Worm (Caenorhabditis elegans) whole organism, L3 larva: ENCODE measurements around the gene erg-28.

Experiments used
- R02D3.7 ChIP-seq: fragments of 150-350 bp; optimal IDR thresholded peaks from 2 replicates; lab custom pipeline; 2014; ENCODE audit warnings: missing biosample characterization, missing genetic modification characterization
- ZK546.5 ChIP-seq: sonication (generic microtip); optimal IDR thresholded peaks from 2 replicates; lab custom pipeline; 2017; ENCODE audit warnings: missing biosample characterization, missing genetic modification characterization
- aly-2 ChIP-seq: fragments of 150-350 bp; optimal IDR thresholded peaks from 2 replicates; lab custom pipeline; 2014; ENCODE audit warnings: missing biosample characterization, missing genetic modification characterization
- ama-1 ChIP-seq: fragments of 150-350 bp; optimal IDR thresholded peaks from 2 replicates; lab custom pipeline; 2018
- ceh-16 ChIP-seq: sonication (generic microtip); optimal IDR thresholded peaks from 2 replicates; lab custom pipeline; 2017; ENCODE audit warnings: missing biosample characterization, missing genetic modification characterization
- ceh-28 ChIP-seq: fragments of 150-350 bp; optimal IDR thresholded peaks from 2 replicates; lab custom pipeline; 2014; ENCODE audit warnings: missing biosample characterization, missing genetic modification reagents, missing genetic modification characterization
- ceh-82 ChIP-seq: fragments of 150-350 bp; optimal IDR thresholded peaks from 2 replicates; lab custom pipeline; 2014; ENCODE audit warnings: missing biosample characterization, missing genetic modification characterization
- ceh-9 ChIP-seq: sonication (generic microtip); optimal IDR thresholded peaks from 2 replicates; lab custom pipeline; 2018; ENCODE audit warnings: missing biosample characterization, missing genetic modification characterization
- daf-12 ChIP-seq: fragments of 150-350 bp; optimal IDR thresholded peaks from 2 replicates; lab custom pipeline; 2014; ENCODE audit warnings: missing biosample characterization, missing genetic modification reagents, missing genetic modification characterization
- egl-27 ChIP-seq: sonication (generic microtip); optimal IDR thresholded peaks from 4 replicates; lab custom pipeline; 2017; ENCODE audit warnings: missing biosample characterization, missing genetic modification reagents, missing genetic modification characterization
- egl-5 ChIP-seq: fragments of 150-350 bp; optimal IDR thresholded peaks from 2 replicates; lab custom pipeline; 2017; ENCODE audit warnings: missing biosample characterization, missing genetic modification reagents, missing genetic modification characterization, inconsistent platforms
- elt-1 ChIP-seq: fragments of 150-350 bp; optimal IDR thresholded peaks from 2 replicates; lab custom pipeline; 2014; ENCODE audit warnings: missing biosample characterization, missing genetic modification characterization
- elt-2 ChIP-seq: sonication (generic microtip); optimal IDR thresholded peaks from 2 replicates; lab custom pipeline; 2016; ENCODE audit warnings: missing genetic modification reagents, mild to moderate bottlenecking, missing genetic modification characterization, missing compliant biosample characterization
- elt-3 ChIP-seq, 3 experiments: fragments of 150-350 bp in 1 of 3; sonication (generic microtip) in 2 of 3; optimal IDR thresholded peaks; 2 replicates in 2 of 3; 4 replicates in 1 of 3; lab custom pipeline; 2014 to 2017; ENCODE audit warnings: missing biosample characterization in 3 of 3, missing genetic modification characterization in 3 of 3
- eor-1 ChIP-seq, 2 experiments: fragments of 150-350 bp; optimal IDR thresholded peaks; 2 replicates each; lab custom pipeline; 2014 to 2018; ENCODE audit warnings: missing biosample characterization in 2 of 2, missing genetic modification characterization in 2 of 2
- fkh-10 ChIP-seq: sonication (generic microtip); optimal IDR thresholded peaks from 2 replicates; lab custom pipeline; 2017; ENCODE audit warnings: missing biosample characterization, missing genetic modification reagents, missing genetic modification characterization
- fkh-2 ChIP-seq: fragments of 150-350 bp; optimal IDR thresholded peaks from 2 replicates; lab custom pipeline; 2014; ENCODE audit warnings: missing biosample characterization, missing genetic modification reagents, missing genetic modification characterization
- hmg-11 ChIP-seq: sonication (generic microtip); optimal IDR thresholded peaks from 2 replicates; lab custom pipeline; 2016; ENCODE audit warnings: missing genetic modification characterization, missing compliant biosample characterization
- jun-1 ChIP-seq: fragments of 150-350 bp; optimal IDR thresholded peaks from 2 replicates; lab custom pipeline; 2014; ENCODE audit warnings: missing biosample characterization, missing genetic modification reagents, missing genetic modification characterization
- lin-39 ChIP-seq: fragments of 150-350 bp; optimal IDR thresholded peaks from 2 replicates; lab custom pipeline; 2018; ENCODE audit warnings: missing biosample characterization, missing genetic modification reagents, missing genetic modification characterization
- lsy-12 ChIP-seq: sonication (generic microtip); optimal IDR thresholded peaks from 2 replicates; lab custom pipeline; 2016; ENCODE audit warnings: mild to moderate bottlenecking, missing genetic modification characterization, missing compliant biosample characterization
- mdl-1 ChIP-seq: fragments of 150-350 bp; optimal IDR thresholded peaks from 2 replicates; lab custom pipeline; 2014; ENCODE audit warnings: missing biosample characterization, missing genetic modification characterization
- mml-1 ChIP-seq: fragments of 150-350 bp; sonication (generic microtip); optimal IDR thresholded peaks from 3 replicates; lab custom pipeline; 2014; ENCODE audit warnings: missing biosample characterization, missing genetic modification characterization
- nhr-11 ChIP-seq: fragments of 150-350 bp; optimal IDR thresholded peaks from 2 replicates; lab custom pipeline; 2014; ENCODE audit warnings: missing biosample characterization, missing genetic modification characterization
- nhr-12 ChIP-seq: fragments of 150-350 bp; optimal IDR thresholded peaks from 2 replicates; lab custom pipeline; 2014; ENCODE audit warnings: missing biosample characterization, missing genetic modification characterization
- nhr-23 ChIP-seq: fragments of 150-350 bp; optimal IDR thresholded peaks from 2 replicates; lab custom pipeline; 2014; ENCODE audit warnings: missing biosample characterization, missing genetic modification reagents, missing genetic modification characterization
- nhr-25 ChIP-seq: sonication (generic microtip); optimal IDR thresholded peaks from 2 replicates; lab custom pipeline; 2017; ENCODE audit warnings: missing biosample characterization, missing genetic modification characterization
- nhr-28 ChIP-seq: fragments of 150-350 bp; optimal IDR thresholded peaks from 2 replicates; lab custom pipeline; 2014; ENCODE audit warnings: missing biosample characterization, missing genetic modification characterization
- nhr-43 ChIP-seq: sonication (generic microtip); optimal IDR thresholded peaks from 2 replicates; lab custom pipeline; 2016; ENCODE audit warnings: mild to moderate bottlenecking, missing genetic modification characterization, missing compliant biosample characterization; ENCODE audit not compliant: poor library complexity, severe bottlenecking
- nhr-76 ChIP-seq: fragments of 150-350 bp; sonication (generic microtip); optimal IDR thresholded peaks from 5 replicates; lab custom pipeline; 2014; ENCODE audit warnings: missing biosample characterization, missing genetic modification characterization
- nhr-77 ChIP-seq: fragments of 150-350 bp; optimal IDR thresholded peaks from 2 replicates; lab custom pipeline; 2014; ENCODE audit warnings: missing biosample characterization, missing genetic modification characterization
- pqm-1 ChIP-seq: fragments of 150-350 bp; optimal IDR thresholded peaks from 2 replicates; lab custom pipeline; 2017; ENCODE audit warnings: missing biosample characterization, missing genetic modification characterization, inconsistent platforms
- sea-2 ChIP-seq: fragments of 150-350 bp; sonication (generic microtip); optimal IDR thresholded peaks from 4 replicates; lab custom pipeline; 2014; ENCODE audit warnings: missing biosample characterization, missing genetic modification reagents, missing genetic modification characterization
- snpc-4 ChIP-seq: fragments of 150-350 bp; optimal IDR thresholded peaks from 2 replicates; lab custom pipeline; 2014; ENCODE audit warnings: missing biosample characterization, missing genetic modification characterization
- tbx-2 ChIP-seq: sonication (generic microtip); optimal IDR thresholded peaks from 2 replicates; lab custom pipeline; 2016; ENCODE audit warnings: mild to moderate bottlenecking, missing genetic modification characterization, missing compliant biosample characterization
- zag-1 ChIP-seq: fragments of 150-350 bp; optimal IDR thresholded peaks from 2 replicates; lab custom pipeline; 2014; ENCODE audit warnings: missing biosample characterization, missing genetic modification characterization
- ztf-11 ChIP-seq: fragments of 150-350 bp; optimal IDR thresholded peaks from 2 replicates; lab custom pipeline; 2014; ENCODE audit warnings: missing biosample characterization, missing genetic modification characterization
- ztf-4 ChIP-seq: fragments of 150-350 bp; optimal IDR thresholded peaks from 2 replicates; lab custom pipeline; 2014; ENCODE audit warnings: missing biosample characterization, missing genetic modification characterization

Gene erg-28

ce11 chrV:12576495-12576947 is 30.7 kb upstream of the erg-28 start, which contains the start of gene grl-23:
grl-23 (minus strand) TSS chrV:12576897.
- TF ChIP-seq nhr-76 (tag; lab: Kevin White, UChicago) (no peak), elt-3 (tag; optimal IDR thresholded peaks at IDR 0.05; lab: Kevin White, UChicago) (no peak), pqm-1 (tag; lab: Kevin White, UChicago) (no peak), mdl-1 (no peak), ztf-4 (tag; lab: Kevin White, UChicago) (no peak), tbx-2 (tag; lab: Kevin White, UChicago) (no peak), fkh-2 (tag; lab: Kevin White, UChicago) (no peak), mml-1 (tag; lab: Kevin White, UChicago) (no peak), daf-12 (no peak), nhr-28 (tag; lab: Kevin White, UChicago) (no peak), ama-1 (no peak), ZK546.5 (tag; lab: Kevin White, UChicago) (no peak), nhr-11 (tag; lab: Kevin White, UChicago) (no peak), eor-1 (tag; optimal IDR thresholded peaks at IDR 0.05; lab: Kevin White, UChicago) (no peak), nhr-77 (tag; lab: Kevin White, UChicago) (no peak), jun-1 (tag; lab: Kevin White, UChicago) (no peak), sea-2 (GFP tag; lab: Kevin White, UChicago) (no peak)

- TF ChIP-seq nhr-23 (tag; lab: Kevin White, UChicago): no peak
- TF ChIP-seq snpc-4 (tag; lab: Kevin White, UChicago): no peak
- TF ChIP-seq ceh-9 (tag; lab: Kevin White, UChicago): no peak
- TF ChIP-seq mml-1 (tag; lab: Kevin White, UChicago): no peak
- TF ChIP-seq zag-1 (tag; lab: Kevin White, UChicago): no peak
- no peak for TF ChIP-seq elt-3 (tag; optimal IDR thresholded peaks at IDR 0.05; lab: Kevin White, UChicago)
- TF ChIP-seq tbx-2 (tag; lab: Kevin White, UChicago): no peak
- TF ChIP-seq jun-1 (tag; lab: Kevin White, UChicago): no peak
- no peak for TF ChIP-seq fkh-2 (tag; lab: Kevin White, UChicago)
- TF ChIP-seq egl-5 (tag; lab: Kevin White, UChicago): no peak
- no peak for TF ChIP-seq ztf-11 (tag; lab: Kevin White, UChicago)
- no peak for TF ChIP-seq ztf-4 (tag; lab: Kevin White, UChicago)
- no peak for TF ChIP-seq aly-2 (tag; lab: Kevin White, UChicago)
- no peak for TF ChIP-seq nhr-25 (tag; lab: Kevin White, UChicago)
- no peak for TF ChIP-seq lsy-12
- TF ChIP-seq lin-39 (tag; lab: Kevin White, UChicago): no peak
- TF ChIP-seq daf-12: no peak
These were observed 27.9 kb upstream of the erg-28 start, which contains the start of gene E02A10.3 for ce11 chrV:12579299-12579698. E02A10.3 (plus strand) TSS chrV:12579599.

- peak; percentile 23 for TF ChIP-seq egl-5 (tag; lab: Kevin White, UChicago)
- TF ChIP-seq ztf-4 (tag; lab: Kevin White, UChicago): no peak
- no peak for TF ChIP-seq ceh-82 (tag; lab: Kevin White, UChicago)
- TF ChIP-seq hmg-11 (tag; lab: Kevin White, UChicago): no peak
- TF ChIP-seq fkh-10 (GFP tag; lab: Kevin White, UChicago): no peak
These were observed 23.8 kb upstream of the erg-28 start for ce11 chrV:12583421-12583820.

ce11 chrV:12584771-12585170 is 22.4 kb upstream of the erg-28 start:
- TF ChIP-seq nhr-12: no peak

ce11 chrV:12586793-12587192 is 20.4 kb upstream of the erg-28 start:
- TF ChIP-seq elt-1 (tag; lab: Kevin White, UChicago): no peak
- no peak for TF ChIP-seq daf-12
- TF ChIP-seq nhr-43 (tag; lab: Kevin White, UChicago): no peak
- no peak for TF ChIP-seq aly-2 (tag; lab: Kevin White, UChicago)
- TF ChIP-seq ceh-16: no peak
- no peak for TF ChIP-seq nhr-25 (tag; lab: Kevin White, UChicago)
- TF ChIP-seq ceh-82 (tag; lab: Kevin White, UChicago): no peak
- TF ChIP-seq R02D3.7 (tag; lab: Kevin White, UChicago): no peak
- no peak for TF ChIP-seq sea-2 (GFP tag; lab: Kevin White, UChicago)
- TF ChIP-seq tbx-2 (tag; lab: Kevin White, UChicago): no peak
- no peak for TF ChIP-seq nhr-11 (tag; lab: Kevin White, UChicago)
- no peak for TF ChIP-seq fkh-2 (tag; lab: Kevin White, UChicago)
- no peak for TF ChIP-seq elt-2 (tag; lab: Kevin White, UChicago)
- no peak for TF ChIP-seq egl-27
- TF ChIP-seq elt-3 (tag; optimal IDR thresholded peaks at IDR 0.05; lab: Kevin White, UChicago): no peak
- TF ChIP-seq ceh-9 (tag; lab: Kevin White, UChicago): no peak
- no peak for TF ChIP-seq ceh-28
